Worm (Caenorhabditis elegans) whole organism, mixed stage, embryonic: ENCODE results near the gene srd-44.
A peak's percentile ranks its signal among the peaks of the same experiment; 100 is the strongest.

ENCODE experiments used
- M03D4.4 ChIP-seq: sonication (generic microtip); optimal IDR thresholded peaks from 2 replicates; lab custom pipeline; 2017; ENCODE audit warnings: mild to moderate bottlenecking, missing genetic modification characterization, missing compliant biosample characterization
- bed-3 ChIP-seq: fragments of 200-800 bp; sonication (Bioruptor generic); optimal IDR thresholded peaks from 3 replicates; lab custom pipeline; 2018; ENCODE audit warnings: mild to moderate bottlenecking, missing genetic modification characterization, moderate library complexity, missing compliant biosample characterization
- blmp-1 ChIP-seq: fragments of 150-350 bp; optimal IDR thresholded peaks from 2 replicates; lab custom pipeline; 2014; ENCODE audit warnings: missing biosample characterization, missing genetic modification characterization
- ceh-39 ChIP-seq: fragments of 150-350 bp; optimal IDR thresholded peaks from 2 replicates; lab custom pipeline; 2014; ENCODE audit warnings: missing biosample characterization, missing genetic modification characterization
- ceh-43 ChIP-seq: fragments of 200-800 bp; sonication (Bioruptor generic); optimal IDR thresholded peaks from 2 replicates; lab custom pipeline; 2018; ENCODE audit warnings: mild to moderate bottlenecking, missing genetic modification characterization, moderate library complexity, missing compliant biosample characterization
- ceh-83 ChIP-seq: fragments of 200-800 bp; sonication (Bioruptor generic); optimal IDR thresholded peaks from 2 replicates; lab custom pipeline; 2018; ENCODE audit warnings: mild to moderate bottlenecking, missing genetic modification characterization, missing compliant biosample characterization
- cnd-1 ChIP-seq: fragments of 200-800 bp; sonication (Bioruptor generic); optimal IDR thresholded peaks from 2 replicates; lab custom pipeline; 2018; ENCODE audit warnings: mild to moderate bottlenecking, missing genetic modification characterization, missing compliant biosample characterization
- drap-1 ChIP-seq: fragments of 200-800 bp; sonication (Bioruptor generic); optimal IDR thresholded peaks from 3 replicates; lab custom pipeline; 2018; ENCODE audit warnings: mild to moderate bottlenecking, missing genetic modification characterization, missing compliant biosample characterization
- elt-1 ChIP-seq: sonication (generic microtip); optimal IDR thresholded peaks from 2 replicates; lab custom pipeline; 2017; ENCODE audit warnings: missing genetic modification characterization, mild to moderate bottlenecking, missing compliant biosample characterization, antibody characterized with exemption, moderate library complexity, borderline replicate concordance; ENCODE audit not compliant: insufficient read depth
- elt-3 ChIP-seq: fragments of 150-350 bp; optimal IDR thresholded peaks from 2 replicates; lab custom pipeline; 2014; ENCODE audit warnings: missing biosample characterization, missing genetic modification characterization
- flh-1 ChIP-seq: fragments of 200-800 bp; sonication (Bioruptor generic); optimal IDR thresholded peaks from 2 replicates; lab custom pipeline; 2018; ENCODE audit warnings: mild to moderate bottlenecking, missing genetic modification characterization, moderate library complexity, missing compliant biosample characterization
- ham-2 ChIP-seq: fragments of 200-800 bp; sonication (Bioruptor generic); optimal IDR thresholded peaks from 2 replicates; lab custom pipeline; 2018; ENCODE audit warnings: mild to moderate bottlenecking, missing genetic modification characterization, missing compliant biosample characterization
- hlh-1 ChIP-seq: fragments of 150-350 bp; optimal IDR thresholded peaks from 2 replicates; lab custom pipeline; 2014; ENCODE audit warnings: missing biosample characterization, missing genetic modification reagents, missing genetic modification characterization
- lin-13 ChIP-seq: fragments of 150-350 bp; optimal IDR thresholded peaks from 2 replicates; lab custom pipeline; 2014; ENCODE audit warnings: missing biosample characterization, missing genetic modification characterization
- lsy-2 ChIP-seq: fragments of 150-350 bp; optimal IDR thresholded peaks from 2 replicates; lab custom pipeline; 2014; ENCODE audit warnings: missing biosample characterization, missing genetic modification characterization
- mab-5 ChIP-seq: fragments of 150-350 bp; optimal IDR thresholded peaks from 2 replicates; lab custom pipeline; 2014; ENCODE audit warnings: missing biosample characterization, missing genetic modification characterization
- mep-1 ChIP-seq: fragments of 150-350 bp; optimal IDR thresholded peaks from 2 replicates; lab custom pipeline; 2017; ENCODE audit warnings: missing biosample characterization, missing genetic modification reagents, missing genetic modification characterization, inconsistent platforms
- mls-2 ChIP-seq: sonication (generic microtip); optimal IDR thresholded peaks from 2 replicates; lab custom pipeline; 2016; ENCODE audit warnings: mild to moderate bottlenecking, missing genetic modification characterization, moderate library complexity, missing compliant biosample characterization
- nhr-12 ChIP-seq: fragments of 150-350 bp; optimal IDR thresholded peaks from 2 replicates; lab custom pipeline; 2014; ENCODE audit warnings: missing biosample characterization, missing genetic modification characterization
- nhr-2 ChIP-seq: fragments of 150-350 bp; optimal IDR thresholded peaks from 2 replicates; lab custom pipeline; 2014; ENCODE audit warnings: missing biosample characterization, missing genetic modification characterization
- nhr-237 ChIP-seq: fragments of 150-350 bp; optimal IDR thresholded peaks from 2 replicates; lab custom pipeline; 2014; ENCODE audit warnings: missing biosample characterization, missing genetic modification characterization
- nhr-28 ChIP-seq: fragments of 150-350 bp; optimal IDR thresholded peaks from 2 replicates; lab custom pipeline; 2014; ENCODE audit warnings: missing biosample characterization, missing genetic modification characterization
- nhr-76 ChIP-seq: sonication (generic microtip); optimal IDR thresholded peaks from 2 replicates; lab custom pipeline; 2017; ENCODE audit warnings: missing biosample characterization, missing genetic modification characterization
- pha-4 ChIP-seq: fragments of 150-350 bp; optimal IDR thresholded peaks from 2 replicates; lab custom pipeline; 2018; ENCODE audit warnings: missing biosample characterization, missing genetic modification reagents, missing genetic modification characterization
- sem-2 ChIP-seq: fragments of 200-800 bp; sonication (Bioruptor generic); optimal IDR thresholded peaks from 2 replicates; lab custom pipeline; 2018; ENCODE audit warnings: mild to moderate bottlenecking, missing genetic modification characterization, missing compliant biosample characterization
- snpc-4 ChIP-seq: fragments of 150-350 bp; optimal IDR thresholded peaks from 2 replicates; lab custom pipeline; 2014; ENCODE audit warnings: missing biosample characterization, missing genetic modification characterization
- sptf-1 ChIP-seq: sonication (generic microtip); optimal IDR thresholded peaks from 2 replicates; lab custom pipeline; 2017; ENCODE audit warnings: mild to moderate bottlenecking, missing genetic modification characterization, moderate library complexity, missing compliant biosample characterization
- tbx-8 ChIP-seq: fragments of 200-800 bp; sonication (Bioruptor generic); optimal IDR thresholded peaks from 2 replicates; lab custom pipeline; 2018; ENCODE audit warnings: mild to moderate bottlenecking, missing genetic modification characterization, moderate library complexity, missing compliant biosample characterization
- unc-120 ChIP-seq: sonication (generic microtip); optimal IDR thresholded peaks from 2 replicates; lab custom pipeline; 2017; ENCODE audit warnings: missing genetic modification characterization, missing compliant biosample characterization; ENCODE audit not compliant: poor library complexity, severe bottlenecking
- unc-62 ChIP-seq: fragments of 150-350 bp; optimal IDR thresholded peaks from 2 replicates; lab custom pipeline; 2014; ENCODE audit warnings: missing biosample characterization, missing genetic modification reagents, missing genetic modification characterization
- zip-8 ChIP-seq: fragments of 150-350 bp; optimal IDR thresholded peaks from 2 replicates; lab custom pipeline; 2014; ENCODE audit warnings: missing biosample characterization, missing genetic modification characterization
- ztf-11 ChIP-seq: fragments of 150-350 bp; optimal IDR thresholded peaks from 2 replicates; lab custom pipeline; 2014; ENCODE audit warnings: missing biosample characterization, missing genetic modification characterization

Gene srd-44

DNA sequence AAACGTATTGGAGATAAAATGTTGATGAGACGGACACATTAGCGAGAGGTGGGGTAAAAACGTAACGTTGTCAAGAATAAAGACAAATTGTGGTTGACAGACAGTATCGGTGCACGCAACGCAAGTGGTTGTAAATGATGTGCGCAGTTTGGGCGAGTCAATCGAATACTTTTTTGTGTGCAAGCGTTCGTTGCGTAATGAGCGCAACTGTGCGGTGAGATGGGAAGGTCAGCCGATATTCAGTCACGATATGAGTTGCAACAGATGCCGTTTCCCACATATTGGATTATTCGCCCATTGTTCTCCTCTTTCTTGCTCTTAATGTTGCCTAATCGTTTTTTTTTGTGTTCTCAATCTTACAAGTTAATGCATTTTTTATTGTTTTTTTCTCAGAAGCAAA lies 17.5 kb upstream of the srd-44 start, which contains the start of gene ceh-40:
Gene ceh-40 (minus strand): TSS at position 41 of the 400 bp plus-strand sequence.
- TF ChIP-seq nhr-28 (no peak), zip-8 (tag; lab: Kevin White, UChicago) (peak; percentile 50), elt-1 (tag; lab: Kevin White, UChicago) (no peak), flh-1 (GFP tag; lab: Kevin White, UChicago) (no peak), sem-2 (GFP tag; lab: Kevin White, UChicago) (no peak), blmp-1 (tag; lab: Kevin White, UChicago) (no peak), mep-1 (tag; lab: Kevin White, UChicago) (no peak), hlh-1 (no peak), M03D4.4 (tag; lab: Kevin White, UChicago) (no peak), ham-2 (GFP tag; lab: Kevin White, UChicago) (no peak), lsy-2 (tag; lab: Kevin White, UChicago) (no peak), lin-13 (tag; lab: Kevin White, UChicago) (no peak), nhr-2 (tag; lab: Kevin White, UChicago) (peak; percentile 74), elt-3 (no peak), cnd-1 (tag; lab: Kevin White, UChicago) (peak; percentile 36), unc-62 (GFP tag; lab: Kevin White, UChicago) (peak; percentile 51), nhr-237 (tag; lab: Kevin White, UChicago) (no peak), ceh-39 (tag; lab: Kevin White, UChicago) (peak; percentile 63), nhr-76 (tag; lab: Kevin White, UChicago) (no peak), tbx-8 (GFP tag; lab: Kevin White, UChicago) (no peak), pha-4 (tag; lab: Kevin White, UChicago) (no peak)
- TF ChIP-seq, all 35 proteins: peak for 5

DNA sequence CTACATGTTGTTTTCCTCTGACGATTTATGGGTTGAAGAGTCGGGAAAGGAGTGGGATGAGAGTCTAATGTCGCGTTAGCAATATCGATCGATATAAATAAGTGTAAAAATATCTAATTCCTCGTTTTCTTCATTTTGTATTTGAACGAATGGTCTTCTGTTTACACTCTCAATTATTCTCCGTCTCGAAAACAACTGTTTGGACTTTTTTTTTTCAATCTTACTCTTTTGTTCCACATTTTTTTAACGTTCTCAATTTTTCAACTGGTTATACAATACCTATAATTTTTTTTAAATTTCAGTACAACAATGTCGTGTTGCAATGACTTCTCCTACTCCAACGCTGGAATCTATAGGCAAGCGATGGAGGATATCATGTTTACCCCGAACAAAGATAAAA lies 16.9 kb upstream of the srd-44 start, which contains the start of gene F17A2.13:
Gene F17A2.13 (plus strand): TSS at position 301 of the 400 bp plus-strand sequence.
- TF ChIP-seq zip-8 (tag; lab: Kevin White, UChicago) (no peak), tbx-8 (GFP tag; lab: Kevin White, UChicago) (no peak), nhr-76 (tag; lab: Kevin White, UChicago) (no peak), sptf-1 (tag; lab: Kevin White, UChicago) (no peak), mep-1 (tag; lab: Kevin White, UChicago) (no peak), elt-3 (no peak), M03D4.4 (tag; lab: Kevin White, UChicago) (no peak), cnd-1 (tag; lab: Kevin White, UChicago) (no peak), nhr-28 (no peak), nhr-237 (tag; lab: Kevin White, UChicago) (no peak), ztf-11 (tag; lab: Kevin White, UChicago) (no peak), sem-2 (GFP tag; lab: Kevin White, UChicago) (no peak), ceh-83 (GFP tag; lab: Kevin White, UChicago) (no peak), bed-3 (GFP tag; lab: Kevin White, UChicago) (no peak), mls-2 (no peak), ceh-39 (tag; lab: Kevin White, UChicago) (no peak), lsy-2 (tag; lab: Kevin White, UChicago) (no peak), ham-2 (GFP tag; lab: Kevin White, UChicago) (no peak)

DNA sequence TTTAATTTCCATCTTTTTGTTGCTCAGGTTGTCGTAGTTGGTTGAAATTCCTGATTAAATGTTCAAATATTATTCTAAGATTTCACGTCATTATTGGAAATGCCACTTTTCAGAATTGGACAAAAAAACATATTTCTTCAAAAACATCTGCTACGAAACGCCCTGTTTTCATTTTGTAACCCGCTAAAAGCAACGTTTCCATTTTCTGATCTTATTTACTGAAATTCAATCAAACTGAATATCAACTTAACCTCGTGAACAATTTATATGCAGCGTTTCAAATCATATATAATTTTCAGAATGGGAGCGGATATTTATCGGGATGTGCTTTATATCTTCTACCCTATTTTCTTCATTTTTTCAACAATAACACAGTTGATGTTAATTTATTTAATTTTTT lies 14.8 kb upstream of the srd-44 start, which contains the start of gene srd-40:
Gene srd-40 (plus strand): TSS at position 301 of the 400 bp plus-strand sequence.
- TF ChIP-seq mep-1 (tag; lab: Kevin White, UChicago) (no peak), mab-5 (tag; lab: Kevin White, UChicago) (no peak), ceh-43 (GFP tag; lab: Kevin White, UChicago) (no peak), lsy-2 (tag; lab: Kevin White, UChicago) (no peak), mls-2 (no peak), ceh-83 (GFP tag; lab: Kevin White, UChicago) (no peak), zip-8 (tag; lab: Kevin White, UChicago) (no peak), elt-1 (tag; lab: Kevin White, UChicago) (no peak), snpc-4 (tag; lab: Kevin White, UChicago) (no peak), unc-120 (tag; lab: Kevin White, UChicago) (no peak), drap-1 (no peak), nhr-12 (tag; lab: Kevin White, UChicago) (no peak), ceh-39 (tag; lab: Kevin White, UChicago) (no peak), M03D4.4 (tag; lab: Kevin White, UChicago) (no peak), pha-4 (tag; lab: Kevin White, UChicago) (no peak)
